In genomic region chrX:30224-30623, ce11 we compare ENCODE assay signal across 3 worm cellular contexts.
TF ChIP-seq lines count a peak whose summit lies in the region.

No protein-coding gene starts in this region.

TF ChIP-seq in whole organism, L4 larva, 104 proteins besides CTCF, POLR2A, EP300 and RAD21:
- TF ChIP-seq dmd-8 (GFP tag; IDR thresholded peaks at IDR 0.05; lab: Robert Waterston, UW) (0 out of 2 replicates have a peak, but pooled peaks have one; percentile 39), hmg-1.1 (GFP tag; IDR thresholded peaks at IDR 0.05; lab: Robert Waterston, UW) (0 out of 2 replicates have a peak, but pooled peaks have one; percentile 29)

TF ChIP-seq in whole organism, midembryonic, 9 proteins besides CTCF, POLR2A, EP300 and RAD21:
- peak; percentile 58; the same call in 1 of the 2 replicates for TF ChIP-seq ztf-23 (GFP tag; IDR thresholded peaks at IDR 0.05; lab: Robert Waterston, UW)
TF ChIP-seq in whole organism, midembryonic: peak in this region for 1; not testable (repeated sequence) for 8.

TF ChIP-seq in whole organism, young adult, 124 proteins besides CTCF, POLR2A, EP300 and RAD21:
- TF ChIP-seq rpc-1 (optimal IDR thresholded peaks at IDR 0.05; lab: Kevin White, UChicago) = peak; percentile 29
- TF ChIP-seq rpc-1 (tag; optimal IDR thresholded peaks at IDR 0.05; lab: Kevin White, UChicago) = peak; percentile 48
- TF ChIP-seq B0261.1 (tag; optimal IDR thresholded peaks at IDR 0.05; lab: Kevin White, UChicago) = peak; percentile 59
- peak; percentile 81 for TF ChIP-seq tbp1 (GFP tag; optimal IDR thresholded peaks at IDR 0.05; lab: Kevin White, UChicago)
